Worm (Caenorhabditis elegans): Measurements from ENCODE around the gene F38H12.5.
A peak's percentile ranks its signal among the peaks of the same experiment; 100 is the strongest.

F38H12.5 gene

ce11 chrV:4056203-4056602, 26.6 kb downstream of the F38H12.5 start:
- no peak for TF ChIP-seq lin-13 (GFP tag; optimal IDR thresholded peaks at IDR 0.05)
- TF ChIP-seq unc-62 (GFP tag; optimal IDR thresholded peaks at IDR 0.05 in 1 of 2) = peak in 1 of 2 experiments; percentile 93
- TF ChIP-seq unc-62 (tag; optimal IDR thresholded peaks at IDR 0.05) = no peak
- no peak for TF ChIP-seq zag-1 (tag; optimal IDR thresholded peaks at IDR 0.05)

DNA sequence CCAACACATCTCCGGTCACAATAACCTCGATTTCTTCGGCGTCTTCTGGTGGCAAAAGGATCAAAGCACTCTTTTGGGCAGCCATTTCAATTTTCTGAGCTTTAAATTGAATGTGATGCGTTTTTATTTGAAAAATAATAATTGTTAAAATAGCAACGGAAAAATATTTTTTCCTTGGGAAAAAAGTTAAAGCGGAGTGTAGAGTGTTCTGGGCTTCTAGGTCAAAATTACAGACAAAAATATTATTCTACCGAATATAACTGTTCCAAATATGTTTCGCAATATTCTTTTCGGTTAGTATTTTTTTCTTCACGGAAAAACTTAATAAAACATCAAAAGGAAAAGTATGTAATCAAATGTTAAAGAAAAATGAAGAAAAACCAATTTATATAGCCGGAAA, 27.8 kb downstream of the F38H12.5 start, which contains the start of gene djr-1.2:
Gene djr-1.2, minus strand, starts transcription at position 101 of the 400 bp plus-strand sequence.
- TF ChIP-seq nhr-11 (tag; optimal IDR thresholded peaks at IDR 0.05) (no peak), zfp-2 (tag; optimal IDR thresholded peaks at IDR 0.05) (no peak), daf-16 (GFP tag; optimal IDR thresholded peaks at IDR 0.05) (no peak), daf-16 (tag; optimal IDR thresholded peaks at IDR 0.05) (no peak), rbr-2 (tag; optimal IDR thresholded peaks at IDR 0.05) (no peak), hmg-1.1 (GFP tag; IDR thresholded peaks at IDR 0.05) (no peak), nhr-76 (tag; optimal IDR thresholded peaks at IDR 0.05) (no peak), nhr-48 (tag; optimal IDR thresholded peaks at IDR 0.05) (no peak), zip-11 (GFP tag; IDR thresholded peaks at IDR 0.05) (no peak), ztf-11 (tag; optimal IDR thresholded peaks at IDR 0.05) (no peak), ces-1 (GFP tag; optimal IDR thresholded peaks at IDR 0.05) (no peak), hlh-30 (tag; optimal IDR thresholded peaks at IDR 0.05; ENCODE audit: insufficient read depth) (no peak), F44E2.7 (GFP tag; IDR thresholded peaks at IDR 0.05) (no peak), nhr-77 (tag; optimal IDR thresholded peaks at IDR 0.05) (no peak), Y105C5A.15 (GFP tag; IDR thresholded peaks at IDR 0.05) (no peak), F49E8.2 (tag; optimal IDR thresholded peaks at IDR 0.05; ENCODE audit: borderline replicate concordance) (no peak), zag-1 (tag; optimal IDR thresholded peaks at IDR 0.05) (no peak), pha-4 (GFP tag; IDR thresholded peaks at IDR 0.05) (no peak), pha-4 (tag; optimal IDR thresholded peaks at IDR 0.05) (no peak), T20F7.1 (GFP tag; optimal IDR thresholded peaks at IDR 0.05) (no peak), ceh-32 (tag; optimal IDR thresholded peaks at IDR 0.05; ENCODE audit: poor library complexity) (no peak), lin-15B (tag; optimal IDR thresholded peaks at IDR 0.05) (no peak)

DNA sequence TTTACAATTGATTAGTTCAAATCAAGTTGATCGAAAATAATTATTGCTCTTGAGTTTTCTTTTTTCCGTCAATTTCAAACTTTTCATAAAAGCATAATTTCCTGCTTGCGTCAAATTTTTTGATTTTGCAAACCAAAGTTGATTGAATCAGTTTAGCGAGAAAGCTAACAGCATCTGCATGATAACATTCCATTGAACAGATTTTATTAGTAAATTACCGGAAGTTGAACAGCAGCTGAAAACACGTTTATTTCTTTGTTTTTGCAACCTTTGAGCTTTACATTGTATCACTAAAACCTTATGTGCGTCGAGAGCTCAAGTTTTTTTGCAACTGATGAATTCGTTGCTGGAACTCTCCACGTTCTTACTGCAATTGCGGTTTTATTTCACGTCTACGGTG, 35.3 kb downstream of the F38H12.5 start, which contains the start of gene srh-169:
Gene srh-169, plus strand, starts transcription at position 301 of the 400 bp plus-strand sequence.
- TF ChIP-seq spr-1 (tag; optimal IDR thresholded peaks at IDR 0.05) = no peak
- no peak for TF ChIP-seq nhr-76 (tag; optimal IDR thresholded peaks at IDR 0.05)
- peak in 1 of 2 experiments; percentile 58 for TF ChIP-seq unc-62 (GFP tag; optimal IDR thresholded peaks at IDR 0.05 in 1 of 2)
- no peak for TF ChIP-seq unc-62 (tag; optimal IDR thresholded peaks at IDR 0.05)
- no peak for TF ChIP-seq lim-7 (GFP tag; IDR thresholded peaks at IDR 0.05)
- TF ChIP-seq lin-13 (GFP tag; optimal IDR thresholded peaks at IDR 0.05) = no peak
- TF ChIP-seq Y105C5A.15 (GFP tag; IDR thresholded peaks at IDR 0.05) = no peak

- TF ChIP-seq F37D6.2 (tag; optimal IDR thresholded peaks at IDR 0.05) = no peak
- no peak for TF ChIP-seq egl-43 (GFP tag; IDR thresholded peaks at IDR 0.05)
- no peak for TF ChIP-seq dve-1 (tag; optimal IDR thresholded peaks at IDR 0.05; ENCODE audit: insufficient read depth)
- TF ChIP-seq ceh-62 (tag; optimal IDR thresholded peaks at IDR 0.05) = no peak
- no peak for TF ChIP-seq mxl-2 (GFP tag; conservative IDR thresholded peaks at IDR 0.05)
- no peak for TF ChIP-seq daf-16 (GFP tag; optimal IDR thresholded peaks at IDR 0.05)
- no peak for TF ChIP-seq daf-16 (tag; optimal IDR thresholded peaks at IDR 0.05)
- no peak for TF ChIP-seq ceh-82 (tag; optimal IDR thresholded peaks at IDR 0.05)
- no peak for TF ChIP-seq madf-9 (GFP tag; conservative IDR thresholded peaks at IDR 0.05)
- TF ChIP-seq R02D3.7 (tag; optimal IDR thresholded peaks at IDR 0.05) = no peak
- TF ChIP-seq lin-29 (GFP tag; IDR thresholded peaks at IDR 0.05) = no peak
- TF ChIP-seq lin-15B (tag; optimal IDR thresholded peaks at IDR 0.05) = no peak
- no peak for TF ChIP-seq cey-2 (tag; optimal IDR thresholded peaks at IDR 0.05; ENCODE audit: borderline replicate concordance, insufficient read depth)
- TF ChIP-seq hmg-1.1 (GFP tag; IDR thresholded peaks at IDR 0.05) = no peak
- TF ChIP-seq aly-2 (tag; optimal IDR thresholded peaks at IDR 0.05) = no peak
- TF ChIP-seq hif-1 (tag; optimal IDR thresholded peaks at IDR 0.05) = no peak
- TF ChIP-seq lin-38 (GFP tag; IDR thresholded peaks at IDR 0.05) = no peak
These were observed 36.7 kb downstream of the F38H12.5 start, which contains the start of gene phat-7 for ce11 chrV:4046122-4046521. phat-7 (plus strand) TSS chrV:4046422.
